Worm (Caenorhabditis elegans): ENCODE measurements around the gene sumv-1.

Gene sumv-1

DNA sequence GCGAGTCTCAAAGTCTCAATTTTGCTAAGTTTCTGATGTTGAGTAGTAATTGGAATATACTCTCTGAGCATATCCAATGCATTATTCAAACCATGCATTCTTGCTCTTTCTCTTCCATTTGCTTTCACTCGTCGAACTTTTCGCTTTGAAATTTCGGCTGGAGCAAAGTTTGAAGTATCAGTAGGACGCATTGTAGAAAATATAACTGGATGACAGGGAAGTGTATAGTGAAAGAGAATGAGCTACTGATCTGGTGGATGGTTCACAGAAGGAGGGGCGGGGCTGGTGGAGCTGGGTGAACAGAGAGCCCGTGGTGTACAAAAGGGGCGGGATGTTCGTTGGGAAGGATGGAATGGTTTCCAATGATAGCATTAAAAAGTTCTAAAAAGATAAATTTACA, 12.1 kb downstream of the sumv-1 start:
- TF ChIP-seq elt-2 (tag; optimal IDR thresholded peaks at IDR 0.05) (no peak), nhr-28 (tag; optimal IDR thresholded peaks at IDR 0.05) (no peak), pha-4 (tag; optimal IDR thresholded peaks at IDR 0.05) (no peak), nhr-237 (tag; optimal IDR thresholded peaks at IDR 0.05) (no peak), lin-39 (tag; optimal IDR thresholded peaks at IDR 0.05) (no peak), ceh-16 (tag; optimal IDR thresholded peaks at IDR 0.05) (no peak), nfya-1 (tag; optimal IDR thresholded peaks at IDR 0.05; ENCODE audit: insufficient read depth) (no peak), nhr-43 (tag; optimal IDR thresholded peaks at IDR 0.05; ENCODE audit: poor library complexity, severe bottlenecking) (no peak), hmg-11 (tag; optimal IDR thresholded peaks at IDR 0.05) (no peak), nhr-77 (tag; optimal IDR thresholded peaks at IDR 0.05) (no peak), eor-1 (tag; optimal IDR thresholded peaks at IDR 0.05) (no peak), zag-1 (tag; optimal IDR thresholded peaks at IDR 0.05) (no peak), lin-15B (tag; optimal IDR thresholded peaks at IDR 0.05) (no peak), nhr-67 (tag; optimal IDR thresholded peaks at IDR 0.05) (no peak)

DNA sequence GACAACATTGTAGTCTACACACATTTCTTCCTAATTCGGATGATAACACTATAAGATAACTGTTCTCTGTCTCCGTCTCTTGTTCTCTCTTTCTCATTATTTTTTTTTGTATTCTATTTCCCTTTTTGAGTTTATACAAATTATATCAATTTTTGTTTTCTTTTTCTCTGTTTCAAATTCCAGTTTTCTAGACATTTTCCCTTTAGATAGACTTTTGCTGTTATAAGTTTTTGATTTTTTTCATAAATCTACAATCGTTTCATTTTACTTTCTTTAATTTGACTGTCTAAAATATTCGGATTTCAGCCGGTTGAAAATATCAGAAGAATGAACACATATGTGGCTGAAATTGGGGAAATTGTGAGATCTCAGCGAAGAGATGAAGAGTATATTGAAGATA, 17.9 kb downstream of the sumv-1 start, which contains the start of gene prx-10:
prx-10 (plus strand) TSS at position 301 of the 400 bp plus-strand sequence.
- no peak for TF ChIP-seq nhr-237 (tag; optimal IDR thresholded peaks at IDR 0.05)
- peak; percentile 24 for TF ChIP-seq elt-2 (tag; optimal IDR thresholded peaks at IDR 0.05)

DNA sequence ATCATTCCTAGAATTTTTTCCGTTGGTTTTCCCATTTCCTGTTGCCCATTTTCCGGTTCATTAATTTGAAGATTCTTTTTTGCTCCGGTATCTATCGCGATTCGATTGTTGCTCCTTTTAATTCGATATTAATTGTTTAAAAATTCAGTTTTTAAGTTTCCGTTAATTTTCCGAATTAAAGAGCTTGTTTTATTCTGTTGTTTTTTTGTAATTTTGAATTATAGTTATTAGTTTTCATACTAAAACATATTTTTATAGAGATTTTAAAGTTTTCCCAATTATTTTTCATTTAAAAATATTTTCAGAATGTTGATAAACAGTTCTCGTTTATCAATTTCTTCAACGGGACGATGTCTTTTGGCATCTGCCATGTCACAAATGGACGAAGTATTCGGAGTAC, 19.7 kb downstream of the sumv-1 start, which contains the start of gene mrps-26:
mrps-26 (plus strand) TSS at position 301 of the 400 bp plus-strand sequence.
- TF ChIP-seq ceh-82 (tag; optimal IDR thresholded peaks at IDR 0.05) (no peak), ama-1 (optimal IDR thresholded peaks at IDR 0.05) (no peak), hmg-11 (tag; optimal IDR thresholded peaks at IDR 0.05) (no peak)

DNA sequence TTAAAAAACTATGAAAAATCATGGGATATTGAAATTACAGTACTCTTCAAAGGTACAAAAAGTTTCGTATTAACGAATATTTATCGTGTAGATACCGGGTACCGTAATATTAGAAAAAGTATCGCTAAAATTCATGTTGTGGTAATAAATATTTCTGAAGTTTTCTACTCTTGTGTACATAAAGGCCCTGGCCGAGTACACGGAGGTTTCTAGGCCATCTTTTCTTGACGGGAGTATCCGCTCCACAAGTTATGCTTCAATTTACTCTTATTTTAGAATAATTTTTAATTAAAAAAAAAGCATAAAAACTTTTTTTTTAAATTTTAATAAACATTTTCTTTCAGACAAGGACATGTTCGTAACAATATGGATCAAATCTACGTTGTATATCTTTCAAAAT, 20.8 kb downstream of the sumv-1 start:
- TF ChIP-seq pha-4 (tag; optimal IDR thresholded peaks at IDR 0.05) (peak; percentile 68), nhr-12 (tag; optimal IDR thresholded peaks at IDR 0.05) (no peak)

DNA sequence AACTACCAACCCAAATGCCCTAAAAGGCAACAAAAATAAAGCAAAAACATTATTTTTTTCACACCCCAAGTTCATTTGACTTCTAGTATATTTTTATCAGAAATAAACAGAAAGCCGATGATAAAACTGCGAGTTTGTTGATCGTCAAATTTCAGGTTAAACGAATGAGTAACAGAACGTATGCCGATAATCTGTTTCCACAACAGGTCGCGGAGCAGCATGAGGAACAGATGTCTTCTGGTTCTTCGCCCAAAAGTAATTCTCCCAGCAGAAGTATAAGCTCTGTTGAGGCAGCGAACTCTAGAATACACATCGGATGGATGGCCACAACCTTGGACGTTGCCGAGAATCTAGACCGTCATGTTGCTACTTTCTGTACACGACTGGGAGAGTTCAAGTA, 23.6 kb downstream of the sumv-1 start, which contains the start of gene prmt-5:
prmt-5 (plus strand) TSS at position 141 of the 400 bp plus-strand sequence.
- TF ChIP-seq ceh-82 (tag; optimal IDR thresholded peaks at IDR 0.05) = no peak
- TF ChIP-seq nhr-76 (tag; optimal IDR thresholded peaks at IDR 0.05) = no peak
- peak; percentile 27 for TF ChIP-seq elt-2 (tag; optimal IDR thresholded peaks at IDR 0.05)
- TF ChIP-seq nfya-1 (tag; optimal IDR thresholded peaks at IDR 0.05; ENCODE audit: insufficient read depth) = no peak
- TF ChIP-seq nhr-11 (tag; optimal IDR thresholded peaks at IDR 0.05) = peak; percentile 17
- TF ChIP-seq ceh-28 (tag; optimal IDR thresholded peaks at IDR 0.05) = no peak
- no peak for TF ChIP-seq sea-2 (GFP tag; optimal IDR thresholded peaks at IDR 0.05)
- no peak for TF ChIP-seq ceh-16 (tag; optimal IDR thresholded peaks at IDR 0.05)
- no peak for TF ChIP-seq nhr-12 (tag; optimal IDR thresholded peaks at IDR 0.05)
- no peak for TF ChIP-seq mml-1 (tag; optimal IDR thresholded peaks at IDR 0.05)
- no peak for TF ChIP-seq fkh-10 (GFP tag; optimal IDR thresholded peaks at IDR 0.05)
- peak; percentile 22 for TF ChIP-seq nhr-77 (tag; optimal IDR thresholded peaks at IDR 0.05)
- TF ChIP-seq nhr-43 (tag; optimal IDR thresholded peaks at IDR 0.05; ENCODE audit: poor library complexity, severe bottlenecking) = peak; percentile 73
- no peak for TF ChIP-seq unc-39 (tag; optimal IDR thresholded peaks at IDR 0.05)
- TF ChIP-seq nhr-25 (tag; optimal IDR thresholded peaks at IDR 0.05) = peak; percentile 30
- peak; percentile 13 for TF ChIP-seq pha-4 (tag; optimal IDR thresholded peaks at IDR 0.05)
- TF ChIP-seq snpc-4 (tag; optimal IDR thresholded peaks at IDR 0.05) = no peak
- TF ChIP-seq nhr-23 (tag; optimal IDR thresholded peaks at IDR 0.05) = peak; percentile 35
- peak; percentile 18 for TF ChIP-seq pqm-1 (tag; optimal IDR thresholded peaks at IDR 0.05)
- TF ChIP-seq skn-1 (tag; optimal IDR thresholded peaks at IDR 0.05) = no peak
- no peak for TF ChIP-seq hmg-11 (tag; optimal IDR thresholded peaks at IDR 0.05)
- no peak for TF ChIP-seq R02D3.7 (tag; optimal IDR thresholded peaks at IDR 0.05)
- TF ChIP-seq elt-3 (tag; optimal IDR thresholded peaks at IDR 0.05) = peak in 1 of 3 experiments; percentile 13
- TF ChIP-seq ama-1 (optimal IDR thresholded peaks at IDR 0.05) = peak; percentile 90
- TF ChIP-seq tbx-2 (tag; optimal IDR thresholded peaks at IDR 0.05) = no peak
- TF ChIP-seq egl-5 (tag; optimal IDR thresholded peaks at IDR 0.05) = no peak
- no peak for TF ChIP-seq ztf-4 (tag; optimal IDR thresholded peaks at IDR 0.05)
- TF ChIP-seq lin-15B (tag; optimal IDR thresholded peaks at IDR 0.05) = no peak
- peak; percentile 81 for TF ChIP-seq lsy-12 (tag; optimal IDR thresholded peaks at IDR 0.05)
- TF ChIP-seq egl-27 (tag; optimal IDR thresholded peaks at IDR 0.05) = no peak
- TF ChIP-seq aly-2 (tag; optimal IDR thresholded peaks at IDR 0.05) = peak; percentile 76
- no peak for TF ChIP-seq nhr-67 (tag; optimal IDR thresholded peaks at IDR 0.05)
